Fruit fly (Drosophila melanogaster) whole organism, embryonic: ENCODE data around the gene TotZ.

Experiments
- ATbp ChIP-seq: fragments of 200-800 bp; sonication (Bioruptor generic); optimal IDR thresholded peaks from 2 replicates; lab custom pipeline; 2017; ENCODE audit warnings: missing biosample characterization, mild to moderate bottlenecking, missing genetic modification characterization, missing genetic modification reagents
- CG10366 ChIP-seq: fragments of 200-800 bp; sonication (Bioruptor generic); IDR thresholded peaks from 2 replicates; pipeline ENCODE4 v1.3.6; 2022; ENCODE audit warnings: missing biosample characterization, missing genetic modification characterization
- CG10543 ChIP-seq: fragments of 200-800 bp; sonication (Bioruptor generic); optimal IDR thresholded peaks from 3 replicates; lab custom pipeline; 2017; ENCODE audit warnings: missing biosample characterization, mild to moderate bottlenecking, missing genetic modification characterization, moderate library complexity
- CG11723 ChIP-seq: fragments of 200-800 bp; sonication (Bioruptor generic); optimal IDR thresholded peaks from 2 replicates; lab custom pipeline; 2017; ENCODE audit warnings: missing biosample characterization, mild to moderate bottlenecking, missing genetic modification characterization
- CG12155 ChIP-seq: fragments of 200-800 bp; sonication (Bioruptor generic); optimal IDR thresholded peaks from 3 replicates; lab custom pipeline; 2016; ENCODE audit warnings: missing biosample characterization, missing genetic modification characterization
- CG13296 ChIP-seq: fragments of 200-800 bp; sonication (Bioruptor generic); optimal IDR thresholded peaks from 3 replicates; lab custom pipeline; 2018; ENCODE audit warnings: missing biosample characterization, mild to moderate bottlenecking, missing genetic modification characterization
- CG14667 ChIP-seq: fragments of 200-800 bp; sonication (Bioruptor generic); IDR thresholded peaks from 2 replicates; pipeline ENCODE4 v1.3.6; 2022; ENCODE audit warnings: missing biosample characterization, missing genetic modification characterization
- CG14710 ChIP-seq: fragments of 200-800 bp; sonication (Bioruptor generic); optimal IDR thresholded peaks from 3 replicates; lab custom pipeline; 2019; ENCODE audit warnings: missing biosample characterization, mild to moderate bottlenecking, missing genetic modification characterization, moderate library complexity
- CG17359 ChIP-seq: fragments of 200-800 bp; sonication (Bioruptor generic); optimal IDR thresholded peaks from 3 replicates; lab custom pipeline; 2018; ENCODE audit warnings: missing biosample characterization, mild to moderate bottlenecking, missing genetic modification characterization, moderate library complexity
- CG18599 ChIP-seq: fragments of 200-800 bp; sonication (Bioruptor generic); optimal IDR thresholded peaks from 3 replicates; lab custom pipeline; 2017; ENCODE audit warnings: missing biosample characterization, missing genetic modification characterization, mild to moderate bottlenecking, moderate library complexity, missing genetic modification reagents
- CG31365 ChIP-seq: fragments of 200-800 bp; sonication (Bioruptor generic); optimal IDR thresholded peaks from 2 replicates; lab custom pipeline; 2018; ENCODE audit warnings: missing biosample characterization, mild to moderate bottlenecking, missing genetic modification characterization
- CG32767 ChIP-seq: fragments of 200-800 bp; sonication (Bioruptor generic); IDR thresholded peaks from 2 replicates; pipeline ENCODE4 v1.3.6; 2022; ENCODE audit warnings: missing biosample characterization, missing genetic modification characterization
- CG34376 ChIP-seq: fragments of 200-800 bp; sonication (Bioruptor generic); optimal IDR thresholded peaks from 2 replicates; lab custom pipeline; 2018; ENCODE audit warnings: missing biosample characterization, mild to moderate bottlenecking, missing genetic modification characterization
- CG8290 ChIP-seq, 3 experiments: fragments of 200-800 bp; sonication (Bioruptor generic); optimal IDR thresholded peaks; 2 replicates each; lab custom pipeline; 2016 to 2019; ENCODE audit warnings: missing biosample characterization in 3 of 3, missing genetic modification characterization in 3 of 3, mild to moderate bottlenecking in 2 of 3, moderate library complexity in 1 of 3
- Camta ChIP-seq: fragments of 200-800 bp; sonication (Bioruptor generic); optimal IDR thresholded peaks from 2 replicates; lab custom pipeline; 2016; ENCODE audit warnings: missing biosample characterization, missing genetic modification characterization
- Deaf1 ChIP-seq: fragments of 200-800 bp; optimal IDR thresholded peaks from 3 replicates; lab custom pipeline; 2019; ENCODE audit warnings: missing biosample characterization, mild to moderate bottlenecking, missing genetic modification characterization, moderate library complexity
- Dfd ChIP-seq, 2 experiments: fragments of >200 bp; optimal IDR thresholded peaks; 2 replicates each; lab custom pipeline; 2017; ENCODE audit warnings: missing biosample characterization in 2 of 2, missing genetic modification characterization in 2 of 2
- GATAe ChIP-seq: fragments of 200-800 bp; sonication (Bioruptor generic); conservative IDR thresholded peaks from 2 replicates; pipeline ENCODE4 v1.3.6; 2022; ENCODE audit warnings: missing biosample characterization, missing genetic modification characterization
- H15 ChIP-seq: fragments of 200-800 bp; sonication (Bioruptor generic); IDR thresholded peaks from 3 replicates; pipeline ENCODE4 v1.3.6; 2022; ENCODE audit warnings: missing biosample characterization, missing genetic modification characterization
- HHEX ChIP-seq: fragments of 200-800 bp; sonication (Bioruptor generic); optimal IDR thresholded peaks from 3 replicates; lab custom pipeline; 2017; ENCODE audit warnings: missing biosample characterization, mild to moderate bottlenecking, missing genetic modification characterization, missing genetic modification reagents
- Hand ChIP-seq: fragments of 200-800 bp; sonication (Bioruptor generic); optimal IDR thresholded peaks from 2 replicates; lab custom pipeline; 2017; ENCODE audit warnings: mild to moderate bottlenecking, missing biosample characterization, missing genetic modification reagents, missing genetic modification characterization
- HmgZ ChIP-seq: fragments of 200-800 bp; sonication (Bioruptor generic); optimal IDR thresholded peaks from 2 replicates; lab custom pipeline; 2018; ENCODE audit warnings: missing biosample characterization, mild to moderate bottlenecking, missing genetic modification characterization
- Nf-YB ChIP-seq: fragments of 200-800 bp; sonication (Bioruptor generic); optimal IDR thresholded peaks from 3 replicates; lab custom pipeline; 2019; ENCODE audit warnings: missing biosample characterization, mild to moderate bottlenecking, missing genetic modification characterization, moderate library complexity
- Oaz ChIP-seq: fragments of 200-800 bp; sonication (Bioruptor generic); IDR thresholded peaks from 2 replicates; pipeline ENCODE4 v1.3.6; 2022; ENCODE audit warnings: missing biosample characterization, missing genetic modification characterization
- Pdp1 ChIP-seq, 2 experiments: fragments of 200-800 bp; sonication (Bioruptor generic); optimal IDR thresholded peaks; 3 replicates each; lab custom pipeline; 2016; ENCODE audit warnings: missing biosample characterization in 2 of 2, missing genetic modification characterization in 2 of 2, mild to moderate bottlenecking in 1 of 2, moderate library complexity in 1 of 2
- Rfx ChIP-seq: fragments of 200-800 bp; sonication (Bioruptor generic); IDR thresholded peaks from 2 replicates; pipeline ENCODE4 v1.3.6; 2022; ENCODE audit warnings: missing biosample characterization, missing genetic modification characterization
- Taf1 ChIP-seq: fragments of 200-800 bp; sonication (Bioruptor generic); IDR thresholded peaks from 2 replicates; pipeline ENCODE4 v1.3.6; 2022; ENCODE audit warnings: missing biosample characterization, missing genetic modification characterization
- abd-A ChIP-seq: fragments of 200-800 bp; sonication (Bioruptor generic); optimal IDR thresholded peaks from 3 replicates; lab custom pipeline; 2019; ENCODE audit warnings: missing biosample characterization, mild to moderate bottlenecking, missing genetic modification characterization, moderate library complexity
- ase ChIP-seq: fragments of 200-800 bp; sonication (Bioruptor generic); IDR thresholded peaks from 3 replicates; pipeline ENCODE4 v1.3.6; 2022; ENCODE audit warnings: missing biosample characterization, missing genetic modification characterization
- crc ChIP-seq: fragments of 200-800 bp; sonication (Bioruptor generic); optimal IDR thresholded peaks from 2 replicates; lab custom pipeline; 2016; ENCODE audit warnings: missing biosample characterization, missing genetic modification characterization
- croc ChIP-seq: fragments of 200-800 bp; sonication (Bioruptor generic); conservative IDR thresholded peaks from 3 replicates; pipeline ENCODE4 v1.3.6; 2022; ENCODE audit warnings: missing biosample characterization, missing genetic modification characterization
- cwo ChIP-seq: fragments of 200-800 bp; sonication (Bioruptor generic); optimal IDR thresholded peaks from 3 replicates; lab custom pipeline; 2017; ENCODE audit warnings: missing biosample characterization, missing genetic modification characterization, mild to moderate bottlenecking, moderate library complexity, missing genetic modification reagents
- eve ChIP-seq, 2 experiments: fragments of >200 bp; optimal IDR thresholded peaks; 2 replicates each; lab custom pipeline; 2017; ENCODE audit warnings: missing biosample characterization in 2 of 2, missing genetic modification characterization in 2 of 2
- exex ChIP-seq: fragments of 200-800 bp; sonication (Bioruptor generic); optimal IDR thresholded peaks from 4 replicates; lab custom pipeline; 2018; ENCODE audit warnings: missing biosample characterization, mild to moderate bottlenecking, missing genetic modification characterization, moderate library complexity
- jigr1 ChIP-seq: fragments of 200-800 bp; sonication (Bioruptor generic); IDR thresholded peaks from 3 replicates; pipeline ENCODE4 v1.3.6; 2022; ENCODE audit warnings: missing biosample characterization, missing genetic modification characterization
- ken ChIP-seq: fragments of 200-800 bp; sonication (Bioruptor generic); IDR thresholded peaks from 3 replicates; pipeline ENCODE4 v1.3.6; 2022; ENCODE audit warnings: missing biosample characterization, missing genetic modification characterization
- lab ChIP-seq: fragments of 200-800 bp; sonication (Bioruptor generic); optimal IDR thresholded peaks from 3 replicates; lab custom pipeline; 2017; ENCODE audit warnings: missing biosample characterization, missing genetic modification characterization, mild to moderate bottlenecking, moderate library complexity, missing genetic modification reagents
- mirr ChIP-seq: fragments of 200-800 bp; sonication (Bioruptor generic); optimal IDR thresholded peaks from 3 replicates; lab custom pipeline; 2018; ENCODE audit warnings: missing biosample characterization, mild to moderate bottlenecking, missing genetic modification characterization
- mld ChIP-seq: fragments of 200-800 bp; sonication (Bioruptor generic); IDR thresholded peaks from 3 replicates; pipeline ENCODE4 v1.3.6; 2022; ENCODE audit warnings: missing biosample characterization, missing genetic modification characterization; ENCODE audit not compliant: partially characterized antibody
- nom ChIP-seq: fragments of 200-800 bp; sonication (Bioruptor generic); optimal IDR thresholded peaks from 2 replicates; lab custom pipeline; 2017; ENCODE audit warnings: missing biosample characterization, missing genetic modification characterization, mild to moderate bottlenecking, moderate library complexity, missing genetic modification reagents
- pan ChIP-seq, 4 experiments: fragments of >200 bp in 3 of 4; fragments of 200-800 bp in 1 of 4; sonication (Bioruptor generic) in 1 of 4; optimal IDR thresholded peaks in 3 of 4; IDR thresholded peaks in 1 of 4; 2 replicates each; pipeline versions ENCODE4 v1.3.6 to Lab custom; 2017 to 2022; ENCODE audit warnings: missing biosample characterization in 2 of 4, missing genetic modification characterization in 2 of 4, mixed read lengths in 1 of 4
- pb ChIP-seq: fragments of 200-800 bp; sonication (Bioruptor generic); optimal IDR thresholded peaks from 3 replicates; lab custom pipeline; 2016; ENCODE audit warnings: missing biosample characterization, missing genetic modification characterization
- ro ChIP-seq: fragments of 200-800 bp; sonication (Bioruptor generic); IDR thresholded peaks from 2 replicates; pipeline ENCODE4 v1.3.6; 2022; ENCODE audit warnings: missing biosample characterization, missing genetic modification characterization
- row ChIP-seq: fragments of 200-800 bp; sonication (Bioruptor generic); IDR thresholded peaks from 3 replicates; pipeline ENCODE4 v1.3.6; 2022; ENCODE audit warnings: missing biosample characterization, missing genetic modification characterization
- salm ChIP-seq: fragments of 200-800 bp; sonication (Bioruptor generic); optimal IDR thresholded peaks from 2 replicates; lab custom pipeline; 2018; ENCODE audit warnings: missing biosample characterization, mild to moderate bottlenecking, missing genetic modification characterization
- sna ChIP-seq: fragments of 200-800 bp; sonication (Bioruptor generic); IDR thresholded peaks from 2 replicates; pipeline ENCODE4 v1.3.6; 2022; ENCODE audit warnings: missing biosample characterization, missing genetic modification characterization; ENCODE audit not compliant: partially characterized antibody
- sqz ChIP-seq: fragments of 200-800 bp; sonication (Bioruptor generic); optimal IDR thresholded peaks from 3 replicates; lab custom pipeline; 2018; ENCODE audit warnings: missing biosample characterization, mild to moderate bottlenecking, missing genetic modification characterization
- sr ChIP-seq: fragments of 200-800 bp; sonication (Bioruptor generic); IDR thresholded peaks from 3 replicates; pipeline ENCODE4 v1.3.6; 2022; ENCODE audit warnings: missing biosample characterization, missing genetic modification characterization
- wdn ChIP-seq: fragments of 200-800 bp; sonication (Bioruptor generic); IDR thresholded peaks from 2 replicates; pipeline ENCODE4 v1.3.6; 2022; ENCODE audit warnings: missing biosample characterization, missing genetic modification characterization

Gene TotZ

dm6 chr3R:20837242-20837664 lies 40.3 kb upstream of the TotZ start (continued):
- TF ChIP-seq HHEX (GFP tag; lab: Kevin White, UChicago) = peak; percentile 23
- TF ChIP-seq HmgZ (tag; lab: Kevin White, UChicago) = peak; percentile 43
- TF ChIP-seq CG14667 (GFP tag; lab: Robert Waterston, UW) = no peak
- TF ChIP-seq Taf1 (GFP tag; lab: Robert Waterston, UW) = no peak
- TF ChIP-seq jigr1 (GFP tag; lab: Robert Waterston, UW) = no peak
- TF ChIP-seq ken (GFP tag; lab: Robert Waterston, UW) = no peak
- TF ChIP-seq croc (GFP tag; lab: Robert Waterston, UW) = no peak
- TF ChIP-seq CG11723 (GFP tag; lab: Kevin White, UChicago) = no peak
- no peak for TF ChIP-seq Dfd (GFP tag; optimal IDR thresholded peaks at IDR 0.05; lab: Kevin White, UChicago)
- TF ChIP-seq crc (GFP tag; lab: Kevin White, UChicago) = no peak
- peak in 1 of 2 experiments; percentile 2 for TF ChIP-seq eve (GFP tag; optimal IDR thresholded peaks at IDR 0.05; lab: Kevin White, UChicago)
- TF ChIP-seq Rfx (GFP tag; lab: Robert Waterston, UW) = peak; percentile 25
- no peak for TF ChIP-seq pan (optimal IDR thresholded peaks at IDR 0.05; lab: Kevin White, UChicago)
- TF ChIP-seq pan (GFP tag; optimal IDR thresholded peaks at IDR 0.05 in 1 of 2, IDR thresholded peaks at IDR 0.05 in 1 of 2) = peak in 1 of 2 experiments; percentile 12
- no peak for TF ChIP-seq Nf-YB (GFP tag; lab: Kevin White, UChicago)
- peak; percentile 13 for TF ChIP-seq CG31365 (tag; lab: Kevin White, UChicago)
- TF ChIP-seq pb (GFP tag; lab: Kevin White, UChicago) = no peak
- TF ChIP-seq lab (GFP tag; lab: Kevin White, UChicago) = peak; percentile 55
- peak; percentile 98 for TF ChIP-seq exex (tag; lab: Kevin White, UChicago)
- TF ChIP-seq GATAe = peak; percentile 78
- no peak for TF ChIP-seq nom (GFP tag; lab: Kevin White, UChicago)
- peak; percentile 74 for TF ChIP-seq CG10543
- no peak for TF ChIP-seq H15 (GFP tag; lab: Robert Waterston, UW)
- TF ChIP-seq Oaz (GFP tag; lab: Robert Waterston, UW) = no peak
- TF ChIP-seq sna (GFP tag; lab: Robert Waterston, UW) = no peak
- TF ChIP-seq Hand (GFP tag; lab: Kevin White, UChicago) = no peak
- TF ChIP-seq CG14710 (tag; lab: Kevin White, UChicago) = no peak
- no peak for TF ChIP-seq cwo (GFP tag; lab: Kevin White, UChicago)
- peak; percentile 55 for TF ChIP-seq Deaf1
- peak; percentile 36; the same call in 1 of the 3 replicates for TF ChIP-seq row (GFP tag; lab: Robert Waterston, UW)
- no peak for TF ChIP-seq sr
- TF ChIP-seq ro (GFP tag; lab: Robert Waterston, UW) = no peak
- peak; percentile 71 for TF ChIP-seq CG10366
- TF ChIP-seq mirr (GFP tag; lab: Kevin White, UChicago) = peak; percentile 92
- TF ChIP-seq sqz (GFP tag; lab: Kevin White, UChicago) = no peak
- 0 out of 2 replicates have a peak, but pooled peaks have one; percentile 19 for TF ChIP-seq wdn (GFP tag; lab: Robert Waterston, UW)
- TF ChIP-seq salm (tag; lab: Kevin White, UChicago) = no peak
- no peak for TF ChIP-seq mld (GFP tag; lab: Robert Waterston, UW)
- TF ChIP-seq ATbp = peak; percentile 1
- peak; percentile 62 for TF ChIP-seq CG34376 (GFP tag; lab: Kevin White, UChicago)
- TF ChIP-seq Pdp1 (GFP tag; optimal IDR thresholded peaks at IDR 0.05; lab: Kevin White, UChicago) = peak in 1 of 2 experiments; percentile 74
- TF ChIP-seq CG8290 (GFP tag; optimal IDR thresholded peaks at IDR 0.05; lab: Kevin White, UChicago) = no peak
- TF ChIP-seq CG8290 (tag; optimal IDR thresholded peaks at IDR 0.05; lab: Kevin White, UChicago) = peak in 1 of 2 experiments; percentile 17
- TF ChIP-seq abd-A = no peak
- TF ChIP-seq CG18599 (GFP tag; lab: Kevin White, UChicago) = peak; percentile 14
- TF ChIP-seq ase (GFP tag; lab: Robert Waterston, UW) = no peak
- no peak for TF ChIP-seq CG12155 (GFP tag; lab: Kevin White, UChicago)
- no peak for TF ChIP-seq CG17359 (tag; lab: Kevin White, UChicago)
- TF ChIP-seq CG13296 = peak; percentile 13
- TF ChIP-seq CG32767 (GFP tag; lab: Robert Waterston, UW) = no peak
- TF ChIP-seq Camta (GFP tag; lab: Kevin White, UChicago) = no peak
